Worm (Caenorhabditis elegans): Measurements from ENCODE around the gene C50E10.2.

C50E10.2 gene

ce11 chrII:12339152-12339551, 29.6 kb upstream of the C50E10.2 start (continued):
- peak; percentile 69 for TF ChIP-seq nhr-129 (tag; optimal IDR thresholded peaks at IDR 0.05)
- no peak for TF ChIP-seq mdl-1 (tag; optimal IDR thresholded peaks at IDR 0.05)
- no peak for TF ChIP-seq ama-1 (optimal IDR thresholded peaks at IDR 0.05)
- no peak for TF ChIP-seq R02D3.7 (tag; optimal IDR thresholded peaks at IDR 0.05)
- peak; percentile 65 for TF ChIP-seq crh-2 (tag; optimal IDR thresholded peaks at IDR 0.05)
- TF ChIP-seq unc-39 (tag; optimal IDR thresholded peaks at IDR 0.05), result no peak
- TF ChIP-seq blmp-1 (tag; optimal IDR thresholded peaks at IDR 0.05; ENCODE audit: insufficient read depth), result peak; percentile 4
- no peak for TF ChIP-seq aly-2 (tag; optimal IDR thresholded peaks at IDR 0.05)
- TF ChIP-seq ztf-1 (GFP tag; conservative IDR thresholded peaks at IDR 0.05), result no peak
- no peak for TF ChIP-seq dmd-4 (tag; optimal IDR thresholded peaks at IDR 0.05)
- TF ChIP-seq ztf-11 (tag; optimal IDR thresholded peaks at IDR 0.05), result no peak
- no peak for TF ChIP-seq nhr-6 (tag; optimal IDR thresholded peaks at IDR 0.05)
- TF ChIP-seq ceh-16 (tag; optimal IDR thresholded peaks at IDR 0.05), result no peak
- TF ChIP-seq elt-3 (tag; optimal IDR thresholded peaks at IDR 0.05), result no peak
- TF ChIP-seq nhr-77 (tag; optimal IDR thresholded peaks at IDR 0.05), result no peak
- TF ChIP-seq elt-1 (tag; optimal IDR thresholded peaks at IDR 0.05), result no peak
- TF ChIP-seq sma-9 (GFP tag; optimal IDR thresholded peaks at IDR 0.05), result no peak
- TF ChIP-seq sma-9 (tag; optimal IDR thresholded peaks at IDR 0.05), result no peak
- peak; percentile 19 for TF ChIP-seq nhr-21 (tag; optimal IDR thresholded peaks at IDR 0.05)
- TF ChIP-seq gmeb-1 (tag; optimal IDR thresholded peaks at IDR 0.05), result peak; percentile 69
- no peak for TF ChIP-seq zag-1 (tag; optimal IDR thresholded peaks at IDR 0.05)
- TF ChIP-seq snpc-4 (tag; optimal IDR thresholded peaks at IDR 0.05), result peak; percentile 56

ce11 chrII:12335430-12335829, 25.9 kb upstream of the C50E10.2 start, which contains the start of gene sre-52:
TSS of gene sre-52 (plus strand) at chrII:12335730.
- no peak for TF ChIP-seq mab-5 (tag; optimal IDR thresholded peaks at IDR 0.05)
- no peak for TF ChIP-seq R02D3.7 (tag; optimal IDR thresholded peaks at IDR 0.05)
- no peak for TF ChIP-seq unc-62 (GFP tag; optimal IDR thresholded peaks at IDR 0.05)
- TF ChIP-seq nhr-12 (tag; optimal IDR thresholded peaks at IDR 0.05), result no peak
- no peak for TF ChIP-seq lin-13 (GFP tag; optimal IDR thresholded peaks at IDR 0.05)
- no peak for TF ChIP-seq fos-1 (tag; optimal IDR thresholded peaks at IDR 0.05)
- TF ChIP-seq mdl-1 (tag; optimal IDR thresholded peaks at IDR 0.05), result no peak
- no peak for TF ChIP-seq nhr-10 (tag; optimal IDR thresholded peaks at IDR 0.05)
- TF ChIP-seq Y55F3AM.14 (GFP tag; optimal IDR thresholded peaks at IDR 0.05), result no peak
- no peak for TF ChIP-seq ztf-1 (GFP tag; conservative IDR thresholded peaks at IDR 0.05)
- TF ChIP-seq unc-39 (tag; optimal IDR thresholded peaks at IDR 0.05), result no peak

ce11 chrII:12332624-12333023, 23.1 kb upstream of the C50E10.2 start, which contains the start of gene sre-54:
TSS of gene sre-54 (plus strand) at chrII:12332924.
- no peak for TF ChIP-seq unc-39 (tag; optimal IDR thresholded peaks at IDR 0.05)
- TF ChIP-seq mdl-1 (tag; optimal IDR thresholded peaks at IDR 0.05), result no peak
- TF ChIP-seq lin-13 (GFP tag; optimal IDR thresholded peaks at IDR 0.05), result no peak
- no peak for TF ChIP-seq ceh-82 (tag; optimal IDR thresholded peaks at IDR 0.05)
- no peak for TF ChIP-seq nhr-6 (tag; optimal IDR thresholded peaks at IDR 0.05)
- no peak for TF ChIP-seq zag-1 (tag; optimal IDR thresholded peaks at IDR 0.05)
- TF ChIP-seq sma-3 (GFP tag; optimal IDR thresholded peaks at IDR 0.05), result no peak
- no peak for TF ChIP-seq peb-1 (tag; optimal IDR thresholded peaks at IDR 0.05)
- TF ChIP-seq nhr-77 (tag; optimal IDR thresholded peaks at IDR 0.05), result no peak
- no peak for TF ChIP-seq alr-1 (tag; optimal IDR thresholded peaks at IDR 0.05)
- no peak for TF ChIP-seq mbf-1 (tag; optimal IDR thresholded peaks at IDR 0.05)
- no peak for TF ChIP-seq lin-39 (tag; optimal IDR thresholded peaks at IDR 0.05)
- no peak for TF ChIP-seq skn-1 (tag; optimal IDR thresholded peaks at IDR 0.05)
- no peak for TF ChIP-seq nhr-23 (tag; optimal IDR thresholded peaks at IDR 0.05)
- TF ChIP-seq ztf-11 (tag; optimal IDR thresholded peaks at IDR 0.05), result no peak
- TF ChIP-seq sem-4 (tag; optimal IDR thresholded peaks at IDR 0.05), result no peak
- TF ChIP-seq ztf-4 (tag; optimal IDR thresholded peaks at IDR 0.05), result no peak
- TF ChIP-seq Y55F3AM.14 (GFP tag; optimal IDR thresholded peaks at IDR 0.05), result no peak
- TF ChIP-seq mab-5 (tag; optimal IDR thresholded peaks at IDR 0.05), result no peak
- no peak for TF ChIP-seq ZK546.5 (tag; optimal IDR thresholded peaks at IDR 0.05)

- TF ChIP-seq sem-4 (tag; optimal IDR thresholded peaks at IDR 0.05) (no peak), ceh-16 (tag; optimal IDR thresholded peaks at IDR 0.05) (no peak), fos-1 (tag; optimal IDR thresholded peaks at IDR 0.05) (no peak), zag-1 (tag; optimal IDR thresholded peaks at IDR 0.05) (no peak), ceh-82 (tag; optimal IDR thresholded peaks at IDR 0.05) (no peak), nhr-77 (tag; optimal IDR thresholded peaks at IDR 0.05) (no peak), nhr-129 (tag; optimal IDR thresholded peaks at IDR 0.05) (no peak)
These were observed 19.5 kb upstream of the C50E10.2 start, which contains the start of gene sre-55 for ce11 chrII:12328994-12329393. TSS of gene sre-55 (plus strand) at chrII:12329294.
